Fruit fly (Drosophila melanogaster): Measurements from ENCODE around the gene HIP.

Gene HIP

dm6 chrX:3835764-3836342 is 36.9 kb downstream of the HIP start (continued):
- TF ChIP-seq Neu2 (GFP tag; optimal IDR thresholded peaks at IDR 0.05; ENCODE audit: borderline replicate concordance) (no peak), sens (GFP tag) (peak; percentile 22), pnt (GFP tag; optimal IDR thresholded peaks at IDR 0.05) (no peak), Atf6 (GFP tag; IDR thresholded peaks at IDR 0.05) (no peak), peb (GFP tag; IDR thresholded peaks at IDR 0.05) (no peak), eyg (GFP tag; optimal IDR thresholded peaks at IDR 0.05) (no peak), CG13123 (GFP tag; optimal IDR thresholded peaks at IDR 0.05) (no peak), Dp (GFP tag; optimal IDR thresholded peaks at IDR 0.05) (peak; percentile 2), CG8924 (tag; optimal IDR thresholded peaks at IDR 0.05) (no peak), tio (GFP tag; optimal IDR thresholded peaks at IDR 0.05) (no peak), Gsc (GFP tag; IDR thresholded peaks at IDR 0.05) (no peak), bbx (GFP tag; IDR thresholded peaks at IDR 0.05; ENCODE audit: partially characterized antibody) (0 out of 2 replicates have a peak, but pooled peaks have one; percentile 29), CG11085 (GFP tag; IDR thresholded peaks at IDR 0.05) (no peak), CG33213 (GFP tag; optimal IDR thresholded peaks at IDR 0.05) (no peak), Six4 (GFP tag; optimal IDR thresholded peaks at IDR 0.05) (no peak), Jarid2 (GFP tag; optimal IDR thresholded peaks at IDR 0.05) (peak; percentile 76), CG8388 (GFP tag; optimal IDR thresholded peaks at IDR 0.05) (no peak), CG31365 (tag; optimal IDR thresholded peaks at IDR 0.05) (no peak), Dll (GFP tag; IDR thresholded peaks at IDR 0.05; ENCODE audit: partially characterized antibody) (no peak), row (GFP tag; IDR thresholded peaks at IDR 0.05) (no peak), p53 (GFP tag; optimal IDR thresholded peaks at IDR 0.05) (no peak), CG3838 (GFP tag; optimal IDR thresholded peaks at IDR 0.05) (no peak), CG18262 (tag; optimal IDR thresholded peaks at IDR 0.05) (no peak), HmgD (GFP tag; optimal IDR thresholded peaks at IDR 0.05) (no peak), CG6683 (GFP tag; optimal IDR thresholded peaks at IDR 0.05) (no peak), CG1603 (tag; optimal IDR thresholded peaks at IDR 0.05) (no peak), otp (GFP tag; IDR thresholded peaks at IDR 0.05) (no peak), sug (tag; optimal IDR thresholded peaks at IDR 0.05) (no peak), crol (GFP tag; IDR thresholded peaks at IDR 0.05) (no peak), CG11456 (GFP tag; IDR thresholded peaks at IDR 0.05) (no peak), dan (GFP tag; IDR thresholded peaks at IDR 0.05) (no peak), ac (GFP tag; optimal IDR thresholded peaks at IDR 0.05) (no peak), Doc3 (GFP tag; IDR thresholded peaks at IDR 0.05; ENCODE audit: partially characterized antibody) (no peak), CG7372 (GFP tag; IDR thresholded peaks at IDR 0.05) (no peak), vnd (GFP tag; IDR thresholded peaks at IDR 0.05; ENCODE audit: partially characterized antibody) (no peak), Mrtf (GFP tag; IDR thresholded peaks at IDR 0.05) (no peak), Oli (tag; optimal IDR thresholded peaks at IDR 0.05) (no peak), Meics (GFP tag; optimal IDR thresholded peaks at IDR 0.05) (no peak), CG2199 (GFP tag; IDR thresholded peaks at IDR 0.05) (0 out of 3 replicates have a peak, but pooled peaks have one; percentile 29), CG11695 (GFP tag; IDR thresholded peaks at IDR 0.05) (no peak), CG5180 (GFP tag; optimal IDR thresholded peaks at IDR 0.05) (no peak), sr (GFP tag; IDR thresholded peaks at IDR 0.05) (no peak), CG4617 (GFP tag; optimal IDR thresholded peaks at IDR 0.05; ENCODE audit: borderline replicate concordance) (no peak), CG1792 (GFP tag; optimal IDR thresholded peaks at IDR 0.05) (no peak), lola (GFP tag; optimal IDR thresholded peaks at IDR 0.05) (no peak), chinmo (GFP tag; IDR thresholded peaks at IDR 0.05; ENCODE audit: partially characterized antibody) (0 out of 4 replicates have a peak, but pooled peaks have one; percentile 8), en (GFP tag; optimal IDR thresholded peaks at IDR 0.05) (no peak), cg (GFP tag; optimal IDR thresholded peaks at IDR 0.05) (peak; percentile 19), sqz (GFP tag; optimal IDR thresholded peaks at IDR 0.05) (peak; percentile 65), CG12299 (tag; optimal IDR thresholded peaks at IDR 0.05) (no peak)
